Fruit fly (Drosophila melanogaster) S2 (cell line): Measurements from ENCODE around the gene stx.

Source experiments
- CG8478 ChIP-seq: fragments of >200 bp; optimal IDR thresholded peaks from 2 replicates; lab custom pipeline; 2018
- CTCF ChIP-seq, 2 experiments: fragments of >200 bp; optimal IDR thresholded peaks; 2 replicates each; lab custom pipeline; 2018

- TF ChIP-seq CG8478, result no peak
- TF ChIP-seq CTCF (optimal IDR thresholded peaks at IDR 0.05; lab: Kevin White, UChicago), result no peak
These were observed 27.9 kb upstream of the stx start for dm6 chrX:10772634-10773033.
